Worm (Caenorhabditis elegans) whole organism, midembryonic: ENCODE measurements around the gene srbc-54.
"Not testable (repeated sequence)": the region's sequence is repeated elsewhere in the genome, so short reads cannot be mapped to it uniquely, and the experiment has no call there.

Experiments
- T22C8.4 ChIP-seq: fragments of 200-800 bp; sonication (Bioruptor generic); IDR thresholded peaks from 2 replicates; pipeline ENCODE4 v1.3.6; 2022; ENCODE audit warnings: missing genetic modification characterization, missing compliant biosample characterization
- cog-1 ChIP-seq: sonication (generic microtip); optimal IDR thresholded peaks from 2 replicates; lab custom pipeline; 2016; ENCODE audit warnings: missing genetic modification characterization, missing compliant biosample characterization
- flt-1 ChIP-seq: fragments of 200-800 bp; sonication (Bioruptor generic); IDR thresholded peaks from 2 replicates; pipeline ENCODE4 v1.3.6; 2022; ENCODE audit warnings: missing genetic modification characterization, missing compliant biosample characterization
- klf-2 ChIP-seq: fragments of 200-800 bp; sonication (Bioruptor generic); conservative IDR thresholded peaks from 2 replicates; pipeline ENCODE4 v1.3.6; 2022; ENCODE audit warnings: missing genetic modification reagents, missing genetic modification characterization, missing compliant biosample characterization
- med-1 ChIP-seq: sonication (generic microtip); optimal IDR thresholded peaks from 2 replicates; lab custom pipeline; 2017; ENCODE audit warnings: missing genetic modification characterization, mild to moderate bottlenecking, missing compliant biosample characterization, antibody characterized with exemption, missing genetic modification reagents; ENCODE audit not compliant: insufficient read depth
- ref-1 ChIP-seq: fragments of 200-800 bp; sonication (Bioruptor generic); conservative IDR thresholded peaks from 2 replicates; pipeline ENCODE4 v1.3.6; 2022; ENCODE audit warnings: missing genetic modification reagents, missing genetic modification characterization, missing compliant biosample characterization
- tab-1 ChIP-seq: fragments of 200-800 bp; sonication (Bioruptor generic); IDR thresholded peaks from 2 replicates; pipeline ENCODE4 v1.3.6; 2022; ENCODE audit warnings: missing genetic modification characterization, missing compliant biosample characterization
- ztf-23 ChIP-seq: fragments of 200-800 bp; sonication (Bioruptor generic); IDR thresholded peaks from 2 replicates; pipeline ENCODE4 v1.3.6; 2022; ENCODE audit warnings: missing genetic modification reagents, missing genetic modification characterization, missing compliant biosample characterization
- ztf-29 ChIP-seq: fragments of 200-800 bp; sonication (Bioruptor generic); IDR thresholded peaks from 2 replicates; pipeline ENCODE4 v1.3.6; 2022; ENCODE audit warnings: missing genetic modification reagents, missing genetic modification characterization, missing compliant biosample characterization

Gene srbc-54

DNA sequence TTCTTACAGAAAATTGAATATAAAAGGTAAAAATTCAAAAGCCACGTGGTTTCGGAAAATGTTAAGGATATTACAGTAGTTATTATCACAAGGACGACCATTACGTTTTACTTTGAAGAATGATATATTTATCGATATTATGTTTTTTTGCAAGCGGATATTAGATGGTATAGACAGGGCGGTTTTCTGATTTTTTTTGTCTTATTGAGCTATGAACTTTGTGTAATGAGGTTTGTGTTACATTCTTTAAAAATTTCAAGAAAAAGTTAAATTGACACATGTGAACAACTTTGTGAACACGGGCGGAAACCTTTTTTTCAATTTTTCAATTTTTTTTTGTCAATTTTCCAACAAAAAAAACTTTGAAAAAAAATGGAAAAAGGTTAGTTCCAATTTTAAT, 8.7 kb downstream of the srbc-54 start, which contains the start of gene srbc-50:
Gene srbc-50 (minus strand): TSS at position 101 of the 400 bp plus-strand sequence.
- TF ChIP-seq med-1 (GFP tag; lab: Kevin White, UChicago), result no peak
- no peak for TF ChIP-seq ztf-29
- no peak for TF ChIP-seq tab-1 (GFP tag; lab: Robert Waterston, UW)
- TF ChIP-seq flt-1 (GFP tag; lab: Robert Waterston, UW), result no peak
- no peak for TF ChIP-seq klf-2 (GFP tag; lab: Robert Waterston, UW)
- no peak for TF ChIP-seq ztf-23 (GFP tag; lab: Robert Waterston, UW)
- TF ChIP-seq cog-1 (tag; lab: Kevin White, UChicago), result no peak
- TF ChIP-seq ref-1, result no peak
- no peak for TF ChIP-seq T22C8.4

DNA sequence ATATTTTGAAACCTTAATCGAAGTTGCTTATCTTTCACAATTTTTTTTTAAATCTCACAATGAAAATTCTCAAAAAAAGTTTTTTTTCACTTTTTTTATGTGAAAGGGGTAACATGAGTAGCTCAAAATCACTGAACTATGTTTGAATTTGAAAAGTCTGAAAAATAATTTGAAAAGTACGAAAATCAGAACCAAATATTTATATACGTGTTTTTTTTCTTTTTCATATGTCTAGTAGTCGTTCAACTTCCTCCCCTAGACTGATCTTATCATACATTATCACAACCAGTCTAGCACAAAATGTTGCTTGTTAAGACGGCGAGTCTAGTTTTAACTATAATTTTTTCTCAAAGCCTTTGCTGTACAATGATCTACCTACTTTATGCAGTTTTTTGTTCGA, 12.1 kb downstream of the srbc-54 start, which contains the start of gene srbc-49:
Gene srbc-49 (plus strand): TSS at position 301 of the 400 bp plus-strand sequence.
- TF ChIP-seq klf-2 (GFP tag; lab: Robert Waterston, UW) (no peak), flt-1 (GFP tag; lab: Robert Waterston, UW) (no peak), T22C8.4 (no peak), ztf-29 (no peak), med-1 (GFP tag; lab: Kevin White, UChicago) (no peak), ref-1 (no peak)

DNA sequence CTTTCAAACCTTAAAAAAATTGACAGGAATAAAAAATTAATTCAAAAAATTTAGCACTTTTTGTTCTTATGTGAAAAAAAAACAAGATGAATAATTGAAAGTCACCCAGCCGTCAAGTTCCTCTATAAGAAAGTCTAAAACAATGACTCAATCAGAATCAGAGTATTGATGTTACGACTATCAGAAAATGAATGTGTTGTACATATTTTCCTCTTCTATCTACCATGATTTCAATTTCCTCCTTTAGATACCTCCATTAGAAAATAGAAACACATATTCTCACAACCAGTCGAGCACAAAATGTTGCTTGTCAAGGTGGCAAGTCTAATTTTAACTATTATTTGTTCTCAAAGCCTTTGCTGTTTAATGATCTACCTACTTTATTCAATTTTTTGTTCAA, 13.5 kb downstream of the srbc-54 start, which contains the start of gene srbc-48:
Gene srbc-48 (plus strand): TSS at position 301 of the 400 bp plus-strand sequence.
- TF ChIP-seq med-1 (GFP tag; lab: Kevin White, UChicago) (no peak), ref-1 (no peak), flt-1 (GFP tag; lab: Robert Waterston, UW) (no peak), cog-1 (tag; lab: Kevin White, UChicago) (no peak), klf-2 (GFP tag; lab: Robert Waterston, UW) (no peak), tab-1 (GFP tag; lab: Robert Waterston, UW) (no peak), ztf-23 (GFP tag; lab: Robert Waterston, UW) (no peak), T22C8.4 (no peak), ztf-29 (no peak)

DNA sequence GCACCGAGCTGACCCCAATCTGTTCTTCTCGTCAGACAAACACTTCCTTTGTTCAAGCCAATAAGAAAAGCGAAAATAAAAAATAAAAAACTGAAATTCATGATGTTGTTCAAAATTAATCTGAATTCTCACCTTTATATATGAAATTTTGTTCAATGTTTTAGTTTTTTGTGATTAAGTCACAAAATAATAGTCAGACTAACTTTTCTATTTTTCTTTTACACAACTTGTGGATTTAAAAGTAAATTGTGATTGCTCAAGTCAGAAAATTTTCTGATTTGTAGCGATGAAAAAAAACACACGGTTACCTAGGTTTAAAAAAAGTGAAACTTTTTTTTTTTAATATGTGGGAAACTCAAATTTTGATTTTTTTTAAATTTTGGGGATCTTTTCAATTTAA, 15.8 kb downstream of the srbc-54 start, which contains the start of gene abf-3:
Gene abf-3 (minus strand): TSS at position 101 of the 400 bp plus-strand sequence.
- TF ChIP-seq cog-1 (tag; lab: Kevin White, UChicago) (no peak), med-1 (GFP tag; lab: Kevin White, UChicago) (no peak), ref-1 (no peak), tab-1 (GFP tag; lab: Robert Waterston, UW) (no peak), T22C8.4 (no peak), ztf-29 (no peak), flt-1 (GFP tag; lab: Robert Waterston, UW) (no peak), ztf-23 (GFP tag; lab: Robert Waterston, UW) (no peak), klf-2 (GFP tag; lab: Robert Waterston, UW) (no peak)

DNA sequence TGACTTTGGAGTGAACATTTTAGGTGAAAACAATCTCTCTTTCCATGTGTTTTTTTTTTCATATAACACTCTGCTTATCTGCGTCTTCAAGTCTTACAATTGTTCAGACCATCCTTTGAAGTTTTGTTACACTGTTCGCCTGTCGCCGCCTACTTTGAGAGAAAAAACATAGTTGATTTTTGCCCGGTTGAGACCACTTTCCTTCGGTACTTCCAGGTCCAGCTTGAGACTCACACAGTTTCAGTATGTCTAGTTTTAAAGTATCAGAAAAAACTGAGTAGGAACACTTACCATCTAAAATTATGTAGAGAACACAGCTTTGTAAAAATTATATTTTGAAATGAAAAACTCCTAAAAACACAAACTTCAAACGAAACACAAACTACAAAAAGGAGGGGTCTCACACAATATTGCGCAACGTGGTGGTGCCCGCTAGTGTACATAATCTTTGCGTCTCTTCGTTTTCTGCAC, 17.5 kb downstream of the srbc-54 start, which contains the start of the genes fbxa-69 and F54B8.4:
Gene fbxa-69 (minus strand): TSS at position 10 of the 471 bp plus-strand sequence.
Gene F54B8.4 (plus strand): TSS at position 421 of the 471 bp plus-strand sequence.
- TF ChIP-seq ztf-29 (no peak), tab-1 (GFP tag; lab: Robert Waterston, UW) (no peak), cog-1 (tag; lab: Kevin White, UChicago) (no peak), T22C8.4 (no peak), med-1 (GFP tag; lab: Kevin White, UChicago) (no peak), ztf-23 (GFP tag; lab: Robert Waterston, UW) (no peak), flt-1 (GFP tag; lab: Robert Waterston, UW) (no peak), ref-1 (no peak), klf-2 (GFP tag; lab: Robert Waterston, UW) (no peak)

DNA sequence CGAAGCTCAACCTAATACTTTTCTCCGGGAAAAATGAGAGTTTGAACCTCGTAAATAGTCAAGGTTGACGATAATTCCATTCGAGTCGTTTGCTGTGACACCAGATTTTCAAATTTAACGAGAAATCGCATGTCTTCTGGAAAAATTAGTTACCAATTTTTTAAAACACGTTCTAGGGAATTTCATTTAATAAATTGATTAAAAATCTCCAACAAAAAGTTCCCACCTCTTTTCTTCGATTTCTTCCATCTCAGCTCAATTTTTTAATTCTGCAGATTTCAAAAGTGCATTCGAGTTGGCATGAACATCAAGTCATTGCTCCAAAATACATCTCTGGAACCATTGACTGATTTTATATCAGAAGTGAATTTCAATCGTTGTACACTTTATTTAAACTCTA, 21.5 kb downstream of the srbc-54 start, which contains the start of gene nhr-282:
Gene nhr-282 (plus strand): TSS at position 301 of the 400 bp plus-strand sequence.
- not testable (repeated sequence) for TF ChIP-seq ztf-23, klf-2, flt-1 (GFP tag; lab: Robert Waterston, UW)

DNA sequence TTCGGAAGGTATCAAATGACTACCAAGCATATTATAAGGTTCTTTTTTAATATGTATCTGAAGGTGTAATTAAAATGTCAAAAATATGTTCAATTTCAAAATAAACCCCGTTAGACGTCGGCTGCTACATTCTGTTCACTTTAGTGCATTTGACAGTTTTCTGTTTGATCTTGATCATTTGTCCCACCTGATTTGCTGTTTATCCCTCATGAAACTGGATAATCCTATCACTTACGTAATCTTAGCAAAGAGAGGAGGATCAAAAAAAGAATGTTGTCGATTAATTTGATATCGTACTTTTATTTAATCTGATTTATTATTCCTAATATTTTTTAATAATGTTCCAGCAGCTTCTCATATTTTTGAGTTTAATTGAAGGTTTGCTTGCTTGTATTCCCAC, 23.1 kb downstream of the srbc-54 start, which contains the start of gene F54B8.1:
Gene F54B8.1 (plus strand): TSS at position 301 of the 400 bp plus-strand sequence.
- TF ChIP-seq klf-2 (GFP tag; lab: Robert Waterston, UW) (no peak), ref-1 (no peak), cog-1 (tag; lab: Kevin White, UChicago) (no peak), ztf-29 (no peak), flt-1 (GFP tag; lab: Robert Waterston, UW) (no peak), ztf-23 (GFP tag; lab: Robert Waterston, UW) (no peak), T22C8.4 (no peak), tab-1 (GFP tag; lab: Robert Waterston, UW) (no peak), med-1 (GFP tag; lab: Kevin White, UChicago) (no peak)

DNA sequence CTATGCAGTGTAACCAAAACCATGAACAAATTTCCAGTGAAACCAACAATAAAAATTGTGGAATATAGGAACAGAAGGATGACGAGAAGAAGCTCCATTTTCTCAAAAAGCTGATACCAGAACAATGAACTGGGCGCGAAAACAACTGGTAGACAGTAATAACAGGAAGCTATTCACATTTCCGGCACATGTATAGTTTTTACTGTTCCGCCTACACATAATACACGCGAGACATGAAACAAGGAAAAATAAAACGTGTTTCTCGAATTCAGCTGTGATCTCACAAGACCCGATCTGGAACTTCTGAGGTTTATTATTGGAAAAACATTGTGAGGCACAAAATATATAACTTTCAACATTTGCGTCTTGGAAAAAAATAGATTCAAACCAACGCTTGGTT, 24.0 kb downstream of the srbc-54 start, which contains the start of gene srsx-36:
Gene srsx-36 (minus strand): TSS at position 101 of the 400 bp plus-strand sequence.
- TF ChIP-seq klf-2 (GFP tag; lab: Robert Waterston, UW), result no peak
- TF ChIP-seq ztf-29, result no peak
- TF ChIP-seq ref-1, result no peak
- no peak for TF ChIP-seq ztf-23 (GFP tag; lab: Robert Waterston, UW)
- TF ChIP-seq T22C8.4, result no peak
- TF ChIP-seq flt-1 (GFP tag; lab: Robert Waterston, UW), result no peak
- TF ChIP-seq cog-1 (tag; lab: Kevin White, UChicago), result no peak
- TF ChIP-seq med-1 (GFP tag; lab: Kevin White, UChicago), result no peak
- no peak for TF ChIP-seq tab-1 (GFP tag; lab: Robert Waterston, UW)

DNA sequence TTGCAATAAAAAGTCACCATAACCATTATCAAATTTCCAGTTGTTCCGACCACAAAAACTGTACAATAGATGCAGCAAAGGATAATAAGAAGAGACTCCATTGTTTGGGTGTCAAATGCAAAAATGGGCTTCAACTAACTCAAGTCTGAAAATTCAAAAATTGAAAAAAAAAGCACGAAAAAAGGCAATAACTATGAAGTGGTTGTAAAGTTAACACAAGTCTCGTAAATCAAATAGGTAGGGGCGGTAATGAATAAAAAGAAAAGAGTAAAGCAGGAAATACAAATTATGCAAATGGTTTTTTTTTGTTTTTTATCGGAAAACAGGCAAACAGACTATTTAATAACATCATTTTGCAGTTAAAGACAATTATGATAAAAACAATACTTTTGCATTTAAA, 26.1 kb downstream of the srbc-54 start, which contains the start of gene srsx-38:
Gene srsx-38 (minus strand): TSS at position 101 of the 400 bp plus-strand sequence.
- TF ChIP-seq ztf-23 (GFP tag; lab: Robert Waterston, UW); flt-1 (GFP tag; lab: Robert Waterston, UW); med-1 (GFP tag; lab: Kevin White, UChicago): not testable (repeated sequence)
